Worm (Caenorhabditis elegans): ENCODE data around the gene lipl-1.

lipl-1 gene

ce11 chrV:12934976-12935375 lies 15.2 kb downstream of the lipl-1 start, which contains the start of gene T16G1.7 (continued):
- TF ChIP-seq nhr-41 (GFP tag; IDR thresholded peaks at IDR 0.05) = peak; percentile 54; the same call in 1 of the 2 replicates
- no peak for TF ChIP-seq nhr-76 (tag; optimal IDR thresholded peaks at IDR 0.05)
- peak; percentile 98 for TF ChIP-seq pqm-1 (tag; optimal IDR thresholded peaks at IDR 0.05)
- peak; percentile 76 for TF ChIP-seq dve-1 (tag; optimal IDR thresholded peaks at IDR 0.05; ENCODE audit: insufficient read depth)
- TF ChIP-seq T20F7.1 (GFP tag; optimal IDR thresholded peaks at IDR 0.05) = peak; percentile 13
- peak in 1 of 2 experiments; percentile 26 for TF ChIP-seq unc-62 (GFP tag; optimal IDR thresholded peaks at IDR 0.05 in 1 of 2)
- TF ChIP-seq unc-62 (tag; optimal IDR thresholded peaks at IDR 0.05) = no peak
- TF ChIP-seq ceh-20 (GFP tag; IDR thresholded peaks at IDR 0.05) = no peak
- TF ChIP-seq ceh-28 (tag; optimal IDR thresholded peaks at IDR 0.05) = no peak
- no peak for TF ChIP-seq cey-2 (tag; optimal IDR thresholded peaks at IDR 0.05; ENCODE audit: borderline replicate concordance, insufficient read depth)
- peak; percentile 29 for TF ChIP-seq aha-1 (tag)
- TF ChIP-seq lin-13 (GFP tag; optimal IDR thresholded peaks at IDR 0.05) = no peak
- TF ChIP-seq spr-3 (GFP tag; optimal IDR thresholded peaks at IDR 0.05) = no peak
- TF ChIP-seq daf-16 (GFP tag; optimal IDR thresholded peaks at IDR 0.05) = no peak
- TF ChIP-seq daf-16 (tag; optimal IDR thresholded peaks at IDR 0.05) = peak; percentile 77
- peak; percentile 96 for TF ChIP-seq dmd-6 (GFP tag; IDR thresholded peaks at IDR 0.05)

- TF ChIP-seq dve-1 (tag; optimal IDR thresholded peaks at IDR 0.05; ENCODE audit: insufficient read depth) (peak; percentile 79), hlh-30 (tag; optimal IDR thresholded peaks at IDR 0.05; ENCODE audit: insufficient read depth) (peak; percentile 25), snpc-4 (tag; optimal IDR thresholded peaks at IDR 0.05) (no peak), ceh-62 (tag; optimal IDR thresholded peaks at IDR 0.05) (no peak), nhr-10 (tag; optimal IDR thresholded peaks at IDR 0.05) (no peak), dmd-6 (GFP tag; IDR thresholded peaks at IDR 0.05) (peak; percentile 86), nhr-77 (tag; optimal IDR thresholded peaks at IDR 0.05) (peak; percentile 80), hlh-11 (tag; optimal IDR thresholded peaks at IDR 0.05) (peak; percentile 63), nhr-25 (tag; optimal IDR thresholded peaks at IDR 0.05; ENCODE audit: borderline replicate concordance, insufficient read depth) (no peak), php-3 (GFP tag; IDR thresholded peaks at IDR 0.05) (peak; percentile 65; the same call in 1 of the 2 replicates), nhr-28 (tag; optimal IDR thresholded peaks at IDR 0.05) (peak; percentile 97), pqm-1 (tag; optimal IDR thresholded peaks at IDR 0.05) (peak; percentile 88), lin-1 (GFP tag; IDR thresholded peaks at IDR 0.05) (no peak), daf-16 (GFP tag; optimal IDR thresholded peaks at IDR 0.05) (no peak), daf-16 (tag; optimal IDR thresholded peaks at IDR 0.05) (peak; percentile 38), nhr-102 (tag; optimal IDR thresholded peaks at IDR 0.05) (peak; percentile 71)
Measured at ce11 chrV:12937098-12937497, 17.3 kb downstream of the lipl-1 start, which contains the start of gene T16G1.6. T16G1.6 (minus strand) TSS chrV:12937174.

- no peak for TF ChIP-seq daf-12 (tag; optimal IDR thresholded peaks at IDR 0.05)
- TF ChIP-seq nhr-28 (tag; optimal IDR thresholded peaks at IDR 0.05) = peak; percentile 58
- TF ChIP-seq nhr-77 (tag; optimal IDR thresholded peaks at IDR 0.05) = peak; percentile 36
- no peak for TF ChIP-seq fos-1 (tag; optimal IDR thresholded peaks at IDR 0.05)
- TF ChIP-seq nhr-111 (GFP tag; optimal IDR thresholded peaks at IDR 0.05) = no peak
- TF ChIP-seq egl-27 (tag; optimal IDR thresholded peaks at IDR 0.05) = no peak
- TF ChIP-seq F49E8.2 (tag; optimal IDR thresholded peaks at IDR 0.05; ENCODE audit: borderline replicate concordance) = no peak
- no peak for TF ChIP-seq ceh-28 (tag; optimal IDR thresholded peaks at IDR 0.05)
- no peak for TF ChIP-seq ceh-82 (tag; optimal IDR thresholded peaks at IDR 0.05)
- no peak for TF ChIP-seq zip-11 (GFP tag; IDR thresholded peaks at IDR 0.05)
- no peak for TF ChIP-seq lin-1 (GFP tag; IDR thresholded peaks at IDR 0.05)
- TF ChIP-seq pqm-1 (tag; optimal IDR thresholded peaks at IDR 0.05) = peak; percentile 40
- TF ChIP-seq daf-16 (GFP tag; optimal IDR thresholded peaks at IDR 0.05) = no peak
- TF ChIP-seq daf-16 (tag; optimal IDR thresholded peaks at IDR 0.05) = peak; percentile 76
- TF ChIP-seq dve-1 (tag; optimal IDR thresholded peaks at IDR 0.05; ENCODE audit: insufficient read depth) = no peak
- peak; percentile 88 for TF ChIP-seq zip-2 (tag; optimal IDR thresholded peaks at IDR 0.05)
- no peak for TF ChIP-seq dmd-8 (GFP tag; IDR thresholded peaks at IDR 0.05)
- TF ChIP-seq dmd-6 (GFP tag; IDR thresholded peaks at IDR 0.05) = 0 out of 2 replicates have a peak, but pooled peaks have one; percentile 23
Measured at ce11 chrV:12939434-12939833, 19.6 kb downstream of the lipl-1 start, which contains the start of gene T16G1.5. T16G1.5 (minus strand) TSS chrV:12939552.
